Worm (Caenorhabditis elegans) whole organism, mixed stage, embryonic: ENCODE data around the gene Y54G2A.11.
"Not testable (repeated sequence)": the region's sequence is repeated elsewhere in the genome, so short reads cannot be mapped to it uniquely, and the experiment has no call there.

Source experiments
- blmp-1 ChIP-seq: fragments of 150-350 bp; optimal IDR thresholded peaks from 2 replicates; lab custom pipeline; 2014; ENCODE audit warnings: missing biosample characterization, missing genetic modification characterization
- elt-1 ChIP-seq: sonication (generic microtip); optimal IDR thresholded peaks from 2 replicates; lab custom pipeline; 2017; ENCODE audit warnings: missing genetic modification characterization, mild to moderate bottlenecking, missing compliant biosample characterization, antibody characterized with exemption, moderate library complexity, borderline replicate concordance; ENCODE audit not compliant: insufficient read depth
- elt-3 ChIP-seq: fragments of 150-350 bp; optimal IDR thresholded peaks from 2 replicates; lab custom pipeline; 2014; ENCODE audit warnings: missing biosample characterization, missing genetic modification characterization
- hlh-1 ChIP-seq: fragments of 150-350 bp; optimal IDR thresholded peaks from 2 replicates; lab custom pipeline; 2014; ENCODE audit warnings: missing biosample characterization, missing genetic modification reagents, missing genetic modification characterization
- lin-13 ChIP-seq: fragments of 150-350 bp; optimal IDR thresholded peaks from 2 replicates; lab custom pipeline; 2014; ENCODE audit warnings: missing biosample characterization, missing genetic modification characterization
- lsy-2 ChIP-seq: fragments of 150-350 bp; optimal IDR thresholded peaks from 2 replicates; lab custom pipeline; 2014; ENCODE audit warnings: missing biosample characterization, missing genetic modification characterization
- nhr-12 ChIP-seq: fragments of 150-350 bp; optimal IDR thresholded peaks from 2 replicates; lab custom pipeline; 2014; ENCODE audit warnings: missing biosample characterization, missing genetic modification characterization
- nhr-28 ChIP-seq: fragments of 150-350 bp; optimal IDR thresholded peaks from 2 replicates; lab custom pipeline; 2014; ENCODE audit warnings: missing biosample characterization, missing genetic modification characterization
- sem-2 ChIP-seq: fragments of 200-800 bp; sonication (Bioruptor generic); optimal IDR thresholded peaks from 2 replicates; lab custom pipeline; 2018; ENCODE audit warnings: mild to moderate bottlenecking, missing genetic modification characterization, missing compliant biosample characterization
- tbx-8 ChIP-seq: fragments of 200-800 bp; sonication (Bioruptor generic); optimal IDR thresholded peaks from 2 replicates; lab custom pipeline; 2018; ENCODE audit warnings: mild to moderate bottlenecking, missing genetic modification characterization, moderate library complexity, missing compliant biosample characterization
- unc-62 ChIP-seq: fragments of 150-350 bp; optimal IDR thresholded peaks from 2 replicates; lab custom pipeline; 2014; ENCODE audit warnings: missing biosample characterization, missing genetic modification reagents, missing genetic modification characterization

- TF ChIP-seq elt-3 (tag; lab: Kevin White, UChicago); blmp-1 (tag; lab: Kevin White, UChicago); elt-1; sem-2 (GFP tag; lab: Kevin White, UChicago); tbx-8 (GFP tag; lab: Kevin White, UChicago); lsy-2 (tag; lab: Kevin White, UChicago); unc-62 (GFP tag; lab: Kevin White, UChicago); hlh-1 (tag; lab: Kevin White, UChicago); nhr-12 (tag; lab: Kevin White, UChicago); lin-13; nhr-28 (tag; lab: Kevin White, UChicago): not testable (repeated sequence)
These were observed 6.2 kb upstream of the Y54G2A.11 start, which contains the start of gene Y54G2A.72 for ce11 chrIV:2777841-2778240.
